Worm (Caenorhabditis elegans) whole organism, L3 larva: ENCODE data around the gene T28C6.5.
A peak's percentile ranks its signal among the peaks of the same experiment; 100 is the strongest.

ENCODE experiments used
- R02D3.7 ChIP-seq: fragments of 150-350 bp; optimal IDR thresholded peaks from 2 replicates; lab custom pipeline; 2014; ENCODE audit warnings: missing biosample characterization, missing genetic modification characterization
- ZK546.5 ChIP-seq: sonication (generic microtip); optimal IDR thresholded peaks from 2 replicates; lab custom pipeline; 2017; ENCODE audit warnings: missing biosample characterization, missing genetic modification characterization
- aly-2 ChIP-seq: fragments of 150-350 bp; optimal IDR thresholded peaks from 2 replicates; lab custom pipeline; 2014; ENCODE audit warnings: missing biosample characterization, missing genetic modification characterization
- ama-1 ChIP-seq: fragments of 150-350 bp; optimal IDR thresholded peaks from 2 replicates; lab custom pipeline; 2018
- ceh-16 ChIP-seq: sonication (generic microtip); optimal IDR thresholded peaks from 2 replicates; lab custom pipeline; 2017; ENCODE audit warnings: missing biosample characterization, missing genetic modification characterization
- ceh-28 ChIP-seq: fragments of 150-350 bp; optimal IDR thresholded peaks from 2 replicates; lab custom pipeline; 2014; ENCODE audit warnings: missing biosample characterization, missing genetic modification reagents, missing genetic modification characterization
- ceh-82 ChIP-seq: fragments of 150-350 bp; optimal IDR thresholded peaks from 2 replicates; lab custom pipeline; 2014; ENCODE audit warnings: missing biosample characterization, missing genetic modification characterization
- ceh-9 ChIP-seq: sonication (generic microtip); optimal IDR thresholded peaks from 2 replicates; lab custom pipeline; 2018; ENCODE audit warnings: missing biosample characterization, missing genetic modification characterization
- daf-12 ChIP-seq: fragments of 150-350 bp; optimal IDR thresholded peaks from 2 replicates; lab custom pipeline; 2014; ENCODE audit warnings: missing biosample characterization, missing genetic modification reagents, missing genetic modification characterization
- egl-27 ChIP-seq: sonication (generic microtip); optimal IDR thresholded peaks from 4 replicates; lab custom pipeline; 2017; ENCODE audit warnings: missing biosample characterization, missing genetic modification reagents, missing genetic modification characterization
- egl-5 ChIP-seq: fragments of 150-350 bp; optimal IDR thresholded peaks from 2 replicates; lab custom pipeline; 2017; ENCODE audit warnings: missing biosample characterization, missing genetic modification reagents, missing genetic modification characterization, inconsistent platforms
- elt-1 ChIP-seq: fragments of 150-350 bp; optimal IDR thresholded peaks from 2 replicates; lab custom pipeline; 2014; ENCODE audit warnings: missing biosample characterization, missing genetic modification characterization
- elt-2 ChIP-seq: sonication (generic microtip); optimal IDR thresholded peaks from 2 replicates; lab custom pipeline; 2016; ENCODE audit warnings: missing genetic modification reagents, mild to moderate bottlenecking, missing genetic modification characterization, missing compliant biosample characterization
- elt-3 ChIP-seq, 3 experiments: fragments of 150-350 bp in 1 of 3; sonication (generic microtip) in 2 of 3; optimal IDR thresholded peaks; 2 replicates in 2 of 3; 4 replicates in 1 of 3; lab custom pipeline; 2014 to 2017; ENCODE audit warnings: missing biosample characterization in 3 of 3, missing genetic modification characterization in 3 of 3
- eor-1 ChIP-seq, 2 experiments: fragments of 150-350 bp; optimal IDR thresholded peaks; 2 replicates each; lab custom pipeline; 2014 to 2018; ENCODE audit warnings: missing biosample characterization in 2 of 2, missing genetic modification characterization in 2 of 2
- fkh-10 ChIP-seq: sonication (generic microtip); optimal IDR thresholded peaks from 2 replicates; lab custom pipeline; 2017; ENCODE audit warnings: missing biosample characterization, missing genetic modification reagents, missing genetic modification characterization
- fkh-2 ChIP-seq: fragments of 150-350 bp; optimal IDR thresholded peaks from 2 replicates; lab custom pipeline; 2014; ENCODE audit warnings: missing biosample characterization, missing genetic modification reagents, missing genetic modification characterization
- hmg-11 ChIP-seq: sonication (generic microtip); optimal IDR thresholded peaks from 2 replicates; lab custom pipeline; 2016; ENCODE audit warnings: missing genetic modification characterization, missing compliant biosample characterization
- jun-1 ChIP-seq: fragments of 150-350 bp; optimal IDR thresholded peaks from 2 replicates; lab custom pipeline; 2014; ENCODE audit warnings: missing biosample characterization, missing genetic modification reagents, missing genetic modification characterization
- lin-39 ChIP-seq: fragments of 150-350 bp; optimal IDR thresholded peaks from 2 replicates; lab custom pipeline; 2018; ENCODE audit warnings: missing biosample characterization, missing genetic modification reagents, missing genetic modification characterization
- lsy-12 ChIP-seq: sonication (generic microtip); optimal IDR thresholded peaks from 2 replicates; lab custom pipeline; 2016; ENCODE audit warnings: mild to moderate bottlenecking, missing genetic modification characterization, missing compliant biosample characterization
- mdl-1 ChIP-seq: fragments of 150-350 bp; optimal IDR thresholded peaks from 2 replicates; lab custom pipeline; 2014; ENCODE audit warnings: missing biosample characterization, missing genetic modification characterization
- mml-1 ChIP-seq: fragments of 150-350 bp; sonication (generic microtip); optimal IDR thresholded peaks from 3 replicates; lab custom pipeline; 2014; ENCODE audit warnings: missing biosample characterization, missing genetic modification characterization
- nfya-1 ChIP-seq: sonication (generic microtip); optimal IDR thresholded peaks from 2 replicates; lab custom pipeline; 2017; ENCODE audit warnings: missing genetic modification characterization, mild to moderate bottlenecking, missing compliant biosample characterization, antibody characterized with exemption, moderate library complexity; ENCODE audit not compliant: insufficient read depth
- nhr-11 ChIP-seq: fragments of 150-350 bp; optimal IDR thresholded peaks from 2 replicates; lab custom pipeline; 2014; ENCODE audit warnings: missing biosample characterization, missing genetic modification characterization
- nhr-12 ChIP-seq: fragments of 150-350 bp; optimal IDR thresholded peaks from 2 replicates; lab custom pipeline; 2014; ENCODE audit warnings: missing biosample characterization, missing genetic modification characterization
- nhr-23 ChIP-seq: fragments of 150-350 bp; optimal IDR thresholded peaks from 2 replicates; lab custom pipeline; 2014; ENCODE audit warnings: missing biosample characterization, missing genetic modification reagents, missing genetic modification characterization
- nhr-237 ChIP-seq: fragments of 150-350 bp; optimal IDR thresholded peaks from 2 replicates; lab custom pipeline; 2014; ENCODE audit warnings: missing biosample characterization, missing genetic modification characterization
- nhr-25 ChIP-seq: sonication (generic microtip); optimal IDR thresholded peaks from 2 replicates; lab custom pipeline; 2017; ENCODE audit warnings: missing biosample characterization, missing genetic modification characterization
- nhr-28 ChIP-seq: fragments of 150-350 bp; optimal IDR thresholded peaks from 2 replicates; lab custom pipeline; 2014; ENCODE audit warnings: missing biosample characterization, missing genetic modification characterization
- nhr-43 ChIP-seq: sonication (generic microtip); optimal IDR thresholded peaks from 2 replicates; lab custom pipeline; 2016; ENCODE audit warnings: mild to moderate bottlenecking, missing genetic modification characterization, missing compliant biosample characterization; ENCODE audit not compliant: poor library complexity, severe bottlenecking
- nhr-67 ChIP-seq: fragments of 150-350 bp; optimal IDR thresholded peaks from 2 replicates; lab custom pipeline; 2014; ENCODE audit warnings: missing biosample characterization, missing genetic modification characterization
- nhr-77 ChIP-seq: fragments of 150-350 bp; optimal IDR thresholded peaks from 2 replicates; lab custom pipeline; 2014; ENCODE audit warnings: missing biosample characterization, missing genetic modification characterization
- pha-4 ChIP-seq: fragments of 150-350 bp; optimal IDR thresholded peaks from 2 replicates; lab custom pipeline; 2014; ENCODE audit warnings: missing biosample characterization, missing genetic modification reagents, missing genetic modification characterization
- pqm-1 ChIP-seq: fragments of 150-350 bp; optimal IDR thresholded peaks from 2 replicates; lab custom pipeline; 2017; ENCODE audit warnings: missing biosample characterization, missing genetic modification characterization, inconsistent platforms
- sea-2 ChIP-seq: fragments of 150-350 bp; sonication (generic microtip); optimal IDR thresholded peaks from 4 replicates; lab custom pipeline; 2014; ENCODE audit warnings: missing biosample characterization, missing genetic modification reagents, missing genetic modification characterization
- skn-1 ChIP-seq: fragments of 150-350 bp; optimal IDR thresholded peaks from 2 replicates; lab custom pipeline; 2014; ENCODE audit warnings: missing biosample characterization, missing genetic modification characterization
- snpc-4 ChIP-seq: fragments of 150-350 bp; optimal IDR thresholded peaks from 2 replicates; lab custom pipeline; 2014; ENCODE audit warnings: missing biosample characterization, missing genetic modification characterization
- tbx-2 ChIP-seq: sonication (generic microtip); optimal IDR thresholded peaks from 2 replicates; lab custom pipeline; 2016; ENCODE audit warnings: mild to moderate bottlenecking, missing genetic modification characterization, missing compliant biosample characterization
- unc-39 ChIP-seq: sonication (generic microtip); optimal IDR thresholded peaks from 4 replicates; lab custom pipeline; 2017; ENCODE audit warnings: missing biosample characterization, missing genetic modification characterization
- unc-62 ChIP-seq: fragments of 150-350 bp; sonication (generic microtip); optimal IDR thresholded peaks from 4 replicates; lab custom pipeline; 2014; ENCODE audit warnings: missing biosample characterization, missing genetic modification reagents, missing genetic modification characterization
- zag-1 ChIP-seq: fragments of 150-350 bp; optimal IDR thresholded peaks from 2 replicates; lab custom pipeline; 2014; ENCODE audit warnings: missing biosample characterization, missing genetic modification characterization
- ztf-11 ChIP-seq: fragments of 150-350 bp; optimal IDR thresholded peaks from 2 replicates; lab custom pipeline; 2014; ENCODE audit warnings: missing biosample characterization, missing genetic modification characterization

Gene T28C6.5

DNA sequence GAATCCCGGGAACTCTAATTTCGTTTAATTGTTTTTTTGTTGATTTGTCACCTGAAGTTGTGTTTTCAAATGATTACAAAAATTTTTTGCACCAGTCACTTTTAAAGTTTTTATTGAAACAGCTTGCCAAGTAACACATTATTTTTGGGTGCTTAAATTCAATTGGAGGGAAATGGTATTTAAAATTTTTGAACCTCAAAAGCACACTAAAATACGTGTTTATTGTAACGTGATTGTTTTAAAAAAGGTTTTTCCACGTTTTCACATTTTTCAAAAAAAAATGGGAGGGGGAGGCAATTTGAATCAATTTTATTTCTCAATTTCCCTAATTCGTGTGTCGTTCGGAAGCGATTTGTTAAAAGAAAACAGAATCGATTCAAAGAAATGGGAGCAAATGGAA lies at the start of gene T28C6.5:
TSS of gene T28C6.5 (plus strand) at position 301 of the 400 bp plus-strand sequence.
- TF ChIP-seq mdl-1 (tag; lab: Kevin White, UChicago), result no peak
- TF ChIP-seq fkh-2 (tag; lab: Kevin White, UChicago), result no peak
- TF ChIP-seq sea-2 (GFP tag; lab: Kevin White, UChicago), result no peak
- TF ChIP-seq pqm-1, result no peak
- no peak for TF ChIP-seq nhr-12 (tag; lab: Kevin White, UChicago)
- no peak for TF ChIP-seq aly-2 (tag; lab: Kevin White, UChicago)
- no peak for TF ChIP-seq lin-39 (tag; lab: Kevin White, UChicago)
- no peak for TF ChIP-seq nhr-67 (tag; lab: Kevin White, UChicago)
- no peak for TF ChIP-seq skn-1 (tag; lab: Kevin White, UChicago)
- TF ChIP-seq snpc-4 (tag; lab: Kevin White, UChicago), result no peak
- TF ChIP-seq ZK546.5 (tag; lab: Kevin White, UChicago), result no peak
- no peak for TF ChIP-seq egl-5 (tag; lab: Kevin White, UChicago)
- TF ChIP-seq nhr-25 (tag; lab: Kevin White, UChicago), result no peak
- TF ChIP-seq zag-1 (tag; lab: Kevin White, UChicago), result no peak
- TF ChIP-seq ceh-82 (tag; lab: Kevin White, UChicago), result no peak
- no peak for TF ChIP-seq lsy-12 (tag; lab: Kevin White, UChicago)
- no peak for TF ChIP-seq ceh-9 (tag; lab: Kevin White, UChicago)

DNA sequence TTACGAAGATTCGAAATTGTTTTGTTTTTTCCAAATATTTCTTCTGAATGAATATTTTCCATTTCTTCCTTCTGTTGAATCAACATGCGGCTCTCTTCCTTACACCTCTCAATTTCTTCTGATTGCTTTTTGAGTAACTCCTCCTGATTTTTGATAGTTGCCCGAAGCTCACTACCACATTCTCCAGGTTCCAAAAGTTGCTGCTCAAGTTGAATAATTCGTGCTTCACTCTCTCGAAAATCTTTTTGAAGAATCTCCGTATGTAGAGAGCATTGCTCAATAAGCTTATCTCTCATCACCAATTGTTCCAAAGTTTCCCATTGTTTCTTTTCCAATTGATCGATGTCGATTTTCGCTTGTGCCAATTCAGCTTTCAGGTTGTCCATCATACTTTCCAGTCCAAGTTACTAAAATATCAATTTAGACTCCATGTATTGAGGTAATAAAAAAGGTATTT lies 48.4 kb upstream of the T28C6.5 start, which contains the start of gene F20C5.6:
TSS of gene F20C5.6 (minus strand) at position 407 of the 457 bp plus-strand sequence.
- TF ChIP-seq hmg-11 (tag; lab: Kevin White, UChicago) (no peak), nhr-28 (no peak), sea-2 (GFP tag; lab: Kevin White, UChicago) (no peak), elt-1 (tag; lab: Kevin White, UChicago) (no peak), jun-1 (tag; lab: Kevin White, UChicago) (no peak), nhr-25 (tag; lab: Kevin White, UChicago) (no peak), nfya-1 (tag; lab: Kevin White, UChicago) (no peak), unc-62 (no peak), ceh-9 (tag; lab: Kevin White, UChicago) (no peak), daf-12 (tag; lab: Kevin White, UChicago) (no peak), lin-39 (tag; lab: Kevin White, UChicago) (no peak)

DNA sequence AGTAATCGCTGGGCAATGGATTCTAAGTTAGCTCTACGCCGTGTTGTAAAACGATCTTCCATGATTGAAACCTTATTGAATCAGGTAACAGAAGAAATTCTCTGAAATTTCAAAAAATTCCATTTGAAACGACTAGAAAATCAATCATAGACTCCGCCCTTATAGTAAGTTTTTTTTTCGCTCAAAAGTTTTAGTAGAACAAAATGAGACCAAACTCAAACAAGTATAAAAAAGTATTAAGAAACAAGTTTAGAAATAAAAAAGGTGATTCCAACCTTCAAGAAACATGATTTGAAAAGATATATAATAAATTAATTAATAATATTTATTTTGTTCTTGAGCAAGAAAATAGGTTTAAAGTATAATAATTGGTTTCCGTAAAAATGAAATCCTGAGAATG lies 43.2 kb upstream of the T28C6.5 start, which contains the start of gene C33D9.6:
TSS of gene C33D9.6 (minus strand) at position 101 of the 400 bp plus-strand sequence.
- TF ChIP-seq mdl-1 (tag; lab: Kevin White, UChicago) (no peak), ama-1 (lab: Kevin White, UChicago) (no peak), lin-39 (tag; lab: Kevin White, UChicago) (no peak), ceh-16 (tag; lab: Kevin White, UChicago) (no peak), nhr-67 (tag; lab: Kevin White, UChicago) (no peak), pha-4 (tag; lab: Kevin White, UChicago) (no peak), unc-39 (tag; lab: Kevin White, UChicago) (no peak), ztf-11 (tag; lab: Kevin White, UChicago) (no peak), jun-1 (tag; lab: Kevin White, UChicago) (no peak), nhr-28 (no peak), nhr-237 (no peak), nhr-25 (tag; lab: Kevin White, UChicago) (no peak), nhr-23 (tag; lab: Kevin White, UChicago) (no peak), nhr-11 (tag; lab: Kevin White, UChicago) (no peak), eor-1 (tag; optimal IDR thresholded peaks at IDR 0.05; lab: Kevin White, UChicago) (no peak)

DNA sequence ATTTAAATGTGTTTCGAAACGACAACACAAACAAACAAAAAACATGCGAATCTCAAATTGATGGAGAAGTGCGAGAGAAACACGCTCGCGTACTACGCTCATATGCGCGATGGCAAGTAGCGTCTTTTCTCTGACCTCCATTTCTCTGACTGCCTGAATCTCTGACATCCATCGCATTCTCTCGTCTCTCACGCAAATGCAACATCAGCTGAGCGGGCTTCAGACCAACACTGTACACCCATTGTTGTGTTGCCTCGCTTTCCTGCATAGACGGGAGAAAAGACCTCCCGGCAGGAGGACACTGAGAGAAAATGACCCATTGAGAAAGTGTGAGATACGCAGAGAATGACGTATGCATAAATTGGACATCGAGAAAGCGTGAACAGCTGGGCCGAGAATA lies 39.1 kb upstream of the T28C6.5 start:
- TF ChIP-seq hmg-11 (tag; lab: Kevin White, UChicago) (peak; percentile 83), ceh-82 (tag; lab: Kevin White, UChicago) (no peak), unc-62 (no peak), skn-1 (tag; lab: Kevin White, UChicago) (no peak), aly-2 (tag; lab: Kevin White, UChicago) (no peak), nhr-43 (tag; lab: Kevin White, UChicago) (peak; percentile 53), mdl-1 (tag; lab: Kevin White, UChicago) (no peak), ztf-11 (tag; lab: Kevin White, UChicago) (no peak), nfya-1 (tag; lab: Kevin White, UChicago) (peak; percentile 59), mml-1 (tag; lab: Kevin White, UChicago) (no peak), daf-12 (tag; lab: Kevin White, UChicago) (no peak), nhr-28 (no peak), fkh-2 (tag; lab: Kevin White, UChicago) (no peak), elt-2 (peak; percentile 44), zag-1 (tag; lab: Kevin White, UChicago) (no peak), eor-1 (tag; optimal IDR thresholded peaks at IDR 0.05; lab: Kevin White, UChicago) (no peak), nhr-77 (no peak), ama-1 (lab: Kevin White, UChicago) (no peak), egl-27 (peak; percentile 47), nhr-12 (tag; lab: Kevin White, UChicago) (no peak), ceh-28 (tag; lab: Kevin White, UChicago) (peak; percentile 69), elt-3 (tag; optimal IDR thresholded peaks at IDR 0.05; lab: Kevin White, UChicago) (no peak), egl-5 (tag; lab: Kevin White, UChicago) (peak; percentile 55), fkh-10 (no peak), sea-2 (GFP tag; lab: Kevin White, UChicago) (peak; percentile 16), tbx-2 (tag; lab: Kevin White, UChicago) (no peak), lsy-12 (tag; lab: Kevin White, UChicago) (peak; percentile 43), lin-39 (tag; lab: Kevin White, UChicago) (peak; percentile 93), R02D3.7 (tag; lab: Kevin White, UChicago) (peak; percentile 38)
